Worm (Caenorhabditis elegans): ENCODE results near the gene gfm-1.
"Not testable (repeated sequence)": the region's sequence is repeated elsewhere in the genome, so short reads cannot be mapped to it uniquely, and the experiment has no call there.

The gfm-1 gene

DNA sequence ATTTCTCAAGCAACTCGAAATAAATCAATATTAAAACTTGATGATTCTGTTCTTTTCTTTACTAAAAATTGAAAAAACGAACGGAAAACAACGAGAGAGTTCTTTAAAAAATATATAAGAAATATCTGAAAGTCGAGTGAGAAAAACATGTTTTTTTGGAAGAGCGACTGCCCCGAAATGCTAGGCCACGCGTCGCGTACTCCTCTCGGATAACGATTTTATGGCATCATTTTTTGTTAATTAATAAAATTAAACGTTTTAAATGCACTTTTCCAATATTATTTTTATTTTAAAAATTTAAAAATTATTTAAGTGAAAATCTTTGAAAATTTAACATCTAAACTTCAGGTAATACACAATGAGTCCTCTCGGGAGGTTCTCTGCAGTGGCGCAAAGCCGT is at the start of gene gfm-1:
Gene gfm-1 (plus strand): TSS at position 349 of the 400 bp plus-strand sequence.
- no peak for TF ChIP-seq unc-62 (GFP tag; optimal IDR thresholded peaks at IDR 0.05)

DNA sequence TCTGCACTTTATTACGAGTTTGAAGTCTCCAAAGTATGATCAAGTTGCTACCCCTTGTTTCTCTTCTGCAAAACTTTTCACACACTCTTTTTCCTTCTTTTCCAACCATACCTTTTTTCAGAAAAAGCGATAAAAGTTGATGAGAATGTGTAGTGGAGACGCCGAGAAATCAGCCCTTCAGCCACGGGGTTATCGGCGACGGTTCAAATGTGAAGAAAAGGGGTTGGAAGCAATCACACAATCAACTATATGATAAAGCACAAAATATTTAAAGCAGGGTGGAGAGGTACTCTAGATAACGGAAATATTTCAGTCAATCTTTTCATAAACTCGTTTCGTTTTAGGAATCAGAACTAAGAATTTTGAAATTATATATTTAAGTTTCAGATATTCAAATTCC is 44.2 kb upstream of the gfm-1 start, which contains the start of gene F42G4.5:
Gene F42G4.5 (plus strand): TSS at position 379 of the 400 bp plus-strand sequence.
- no peak for TF ChIP-seq unc-62 (GFP tag; optimal IDR thresholded peaks at IDR 0.05)

DNA sequence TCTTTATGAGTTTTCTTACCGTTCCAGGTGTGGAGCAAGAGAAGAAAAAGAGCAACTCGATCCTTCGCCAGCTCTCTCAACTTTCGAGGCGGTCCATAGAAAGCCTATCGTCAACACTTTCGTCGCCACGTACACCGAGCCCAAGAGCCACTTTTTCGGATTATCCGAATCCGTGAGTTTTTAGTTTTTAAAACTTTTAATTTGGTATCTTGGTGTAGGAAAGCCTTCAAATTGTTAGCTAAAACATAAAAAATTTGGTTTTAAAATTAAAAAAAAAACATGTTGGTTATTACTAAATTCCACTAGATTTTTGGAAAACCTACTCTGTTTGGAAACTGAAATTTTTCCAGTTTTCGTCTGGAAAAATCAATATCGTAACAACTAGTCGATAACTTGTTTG is 43.5 kb upstream of the gfm-1 start:
- TF ChIP-seq unc-62 (GFP tag; optimal IDR thresholded peaks at IDR 0.05) = no peak

DNA sequence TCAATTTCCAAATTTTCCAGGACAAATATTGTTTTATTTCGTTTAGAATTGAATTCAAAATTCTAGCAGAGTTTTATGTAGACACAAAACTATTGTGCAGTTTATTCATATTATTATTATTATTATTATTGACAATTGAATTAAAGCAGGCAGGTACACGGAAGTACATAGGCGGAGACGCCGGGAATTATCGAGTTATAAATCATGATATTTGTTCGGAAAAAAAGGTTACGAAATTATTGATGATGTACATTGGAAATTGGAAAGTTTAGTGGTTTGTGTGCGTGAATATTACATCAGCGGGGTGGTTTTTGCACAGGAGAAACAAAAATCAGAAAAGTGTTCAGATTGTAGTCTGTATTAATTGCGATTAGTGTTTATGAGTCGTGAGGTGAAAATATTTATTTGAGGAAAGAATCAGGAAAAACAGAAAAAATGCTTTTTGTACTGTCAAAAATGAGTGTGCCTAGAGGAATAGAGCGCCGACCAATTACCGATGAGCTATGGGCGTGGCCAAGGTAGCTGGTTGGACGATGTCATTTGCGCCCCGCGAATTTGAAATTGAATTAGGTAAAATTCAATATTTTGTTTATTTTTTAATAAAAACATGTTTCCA is 40.9 kb upstream of the gfm-1 start:
- no peak for TF ChIP-seq unc-62 (GFP tag; optimal IDR thresholded peaks at IDR 0.05)

DNA sequence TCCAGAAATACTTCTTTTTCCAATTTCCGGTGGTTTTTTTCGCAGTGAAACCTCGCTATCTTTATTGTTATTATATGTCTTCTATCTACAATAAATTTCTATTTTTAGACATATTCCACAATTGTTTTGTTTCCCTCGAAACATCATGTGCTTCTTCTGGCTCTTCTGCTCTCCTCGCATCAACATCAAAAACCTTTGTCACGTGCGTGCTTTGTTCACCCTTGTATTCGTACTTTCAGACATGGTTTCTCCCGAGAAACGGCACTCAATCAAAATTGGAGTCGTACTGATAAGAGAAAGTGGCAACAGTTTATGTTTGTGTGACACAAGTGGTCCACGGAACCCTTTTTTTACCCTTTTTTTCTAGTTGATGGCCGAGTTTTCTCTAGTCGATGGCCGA is 39.5 kb upstream of the gfm-1 start:
- no peak for TF ChIP-seq unc-62 (GFP tag; optimal IDR thresholded peaks at IDR 0.05)

DNA sequence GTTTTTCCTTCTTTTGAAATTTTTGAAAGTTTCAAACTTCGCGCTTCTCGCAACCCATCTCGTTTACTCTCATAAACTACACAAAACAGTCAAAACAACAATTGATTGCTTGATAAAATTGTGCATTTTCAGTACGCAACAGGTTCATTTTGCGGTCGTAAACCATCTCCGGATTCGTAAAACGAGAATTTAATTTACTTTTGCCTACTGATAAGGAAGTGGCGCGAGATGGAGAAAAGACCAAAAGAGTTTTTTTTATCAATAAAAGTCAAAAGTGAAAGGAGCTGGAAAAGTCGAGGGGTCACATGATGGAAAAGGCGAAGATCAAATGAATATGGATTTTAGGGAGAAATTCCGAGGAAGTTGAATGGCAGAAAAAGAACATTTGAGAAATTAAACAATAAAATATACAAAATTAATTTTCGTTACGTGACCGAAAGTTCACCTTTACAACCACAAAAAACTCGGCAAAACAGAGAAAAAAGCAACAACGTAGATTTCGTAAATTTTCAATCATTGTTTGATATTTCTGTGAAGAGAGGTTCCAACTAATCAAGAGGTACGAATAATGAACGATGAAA is 38.3 kb upstream of the gfm-1 start, which contains the start of gene F42G4.6:
Gene F42G4.6 (plus strand): TSS at position 531 of the 581 bp plus-strand sequence.
- TF ChIP-seq unc-62 (GFP tag; optimal IDR thresholded peaks at IDR 0.05) = no peak

DNA sequence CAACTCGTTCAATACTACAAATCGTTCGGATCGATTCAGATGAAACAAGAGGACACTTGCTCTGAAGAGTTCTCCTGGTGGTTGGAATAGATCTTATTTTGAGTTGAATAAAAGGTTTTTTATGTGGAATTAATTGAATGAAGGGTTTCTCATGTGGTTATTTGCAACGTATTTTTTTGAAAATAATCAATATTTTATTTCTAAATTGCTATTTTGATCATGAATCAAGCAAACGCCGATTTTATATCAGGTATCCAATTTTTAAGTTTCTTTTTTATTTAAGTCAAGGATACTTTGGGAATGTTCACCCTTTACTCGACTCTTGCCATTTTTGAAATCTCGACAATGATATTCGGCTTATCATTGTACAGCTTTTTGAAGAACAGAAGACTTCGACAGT is 36.7 kb upstream of the gfm-1 start, which contains the start of gene Y81G3A.2:
Gene Y81G3A.2 (plus strand): TSS at position 301 of the 400 bp plus-strand sequence.
- not testable (repeated sequence) for TF ChIP-seq unc-62 (GFP tag; optimal IDR thresholded peaks at IDR 0.05)

DNA sequence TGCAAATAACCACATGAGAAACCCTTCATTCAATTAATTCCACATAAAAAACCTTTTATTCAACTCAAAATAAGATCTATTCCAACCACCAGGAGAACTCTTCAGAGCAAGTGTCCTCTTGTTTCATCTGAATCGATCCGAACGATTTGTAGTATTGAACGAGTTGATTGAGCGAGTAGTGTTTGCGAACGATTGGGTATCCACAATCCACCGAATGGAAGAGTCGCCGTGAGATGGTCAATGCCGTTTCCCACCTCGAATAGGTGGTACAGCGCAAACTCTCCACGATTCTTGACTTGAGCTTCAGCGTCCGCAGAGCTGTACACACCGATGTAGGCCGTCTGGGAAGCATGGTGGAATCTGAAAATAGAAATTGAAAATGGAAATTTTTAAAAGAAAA is 34.9 kb upstream of the gfm-1 start, which contains the start of gene Y81G3A.6:
Gene Y81G3A.6 (minus strand): TSS at position 101 of the 400 bp plus-strand sequence.
- not testable (repeated sequence) for TF ChIP-seq unc-62 (GFP tag; optimal IDR thresholded peaks at IDR 0.05)

DNA sequence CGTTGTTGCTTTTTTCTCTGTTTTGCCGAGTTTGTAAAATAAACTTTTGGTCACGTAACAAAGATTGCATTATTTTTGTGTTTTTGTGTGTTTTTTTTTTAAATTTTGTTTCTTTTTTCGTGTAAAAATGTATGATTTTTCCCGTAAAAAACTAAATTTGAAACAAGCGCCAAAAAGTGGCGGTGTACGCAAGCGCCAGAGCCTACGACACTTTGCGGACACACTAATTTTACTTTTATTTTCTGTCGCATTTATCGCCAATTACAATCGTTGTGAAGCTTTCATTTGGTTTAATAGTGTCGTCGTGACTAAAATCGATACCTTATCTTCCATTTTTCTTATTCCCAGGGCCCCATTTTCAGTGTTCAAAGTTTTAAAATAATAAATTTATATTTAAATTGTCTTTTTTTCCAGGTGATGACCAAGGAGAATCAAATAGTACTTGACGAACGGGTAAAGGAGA is 33.5 kb upstream of the gfm-1 start, which contains the start of the genes Y81G3A.1 and gcn-2:
Gene Y81G3A.1 (minus strand): TSS at position 175 of the 463 bp plus-strand sequence.
Gene gcn-2 (plus strand): TSS at position 413 of the 463 bp plus-strand sequence.
- TF ChIP-seq unc-62 (GFP tag; optimal IDR thresholded peaks at IDR 0.05) = no peak

DNA sequence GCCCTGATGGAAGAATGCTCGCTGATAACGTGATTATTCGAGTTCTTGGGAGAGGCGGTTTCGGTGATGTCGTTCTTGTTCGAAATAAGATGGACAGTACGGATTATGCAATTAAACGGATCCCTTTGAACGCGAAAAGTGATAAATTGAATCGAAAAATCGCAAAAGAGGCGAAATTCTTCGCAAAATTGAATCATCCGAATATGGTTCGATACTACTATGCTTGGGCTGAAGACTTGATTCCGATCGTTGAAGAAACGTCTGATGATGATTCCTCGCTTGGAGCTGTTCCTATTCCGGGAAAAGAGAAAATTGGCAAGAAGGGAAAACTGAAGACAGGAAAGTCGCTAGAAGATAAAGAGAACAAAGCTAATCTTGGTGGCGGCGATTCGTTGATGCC is 31.3 kb upstream of the gfm-1 start:
- TF ChIP-seq unc-62 (GFP tag; optimal IDR thresholded peaks at IDR 0.05) = no peak

DNA sequence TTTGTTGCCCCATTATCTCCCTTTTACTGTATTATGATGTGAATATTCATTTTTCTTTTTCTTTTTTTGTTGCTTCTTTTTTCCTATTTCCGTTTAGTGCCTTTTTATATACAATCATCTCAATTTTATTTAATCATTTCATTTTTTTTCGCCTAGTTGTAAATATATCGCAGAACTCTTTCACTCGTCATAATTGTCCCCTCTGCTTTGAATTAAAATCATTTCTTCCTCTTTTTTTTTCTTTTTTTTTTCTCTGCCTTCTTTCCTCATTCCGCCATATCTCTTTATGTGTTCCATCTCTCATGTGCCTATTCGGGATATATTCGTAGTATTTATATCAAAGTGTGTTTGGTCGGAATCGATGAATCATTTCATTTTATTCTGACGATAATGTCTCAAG is 26.2 kb upstream of the gfm-1 start, which contains the start of gene Y81G3A.4:
Gene Y81G3A.4 (plus strand): TSS at position 301 of the 400 bp plus-strand sequence.
- TF ChIP-seq unc-62 (GFP tag; optimal IDR thresholded peaks at IDR 0.05) = no peak

DNA sequence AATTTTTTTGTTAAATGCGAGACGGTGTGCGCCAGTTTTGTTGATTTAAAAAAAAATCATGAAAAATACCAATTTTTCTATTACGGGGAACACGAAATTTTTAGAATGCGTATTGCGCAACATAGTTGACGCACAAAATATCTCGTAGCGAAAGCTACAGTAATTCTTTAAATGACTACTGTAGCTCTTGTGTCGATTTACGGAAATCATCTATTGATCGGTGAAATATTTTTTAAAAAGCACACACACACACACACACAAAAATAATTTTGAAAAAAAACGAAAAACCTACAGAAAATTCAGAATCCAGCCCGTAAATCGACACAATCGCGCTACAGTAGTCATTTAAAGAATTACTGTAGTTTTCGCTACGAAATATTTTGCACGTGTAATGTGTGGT is 25.4 kb upstream of the gfm-1 start:
- TF ChIP-seq unc-62 (GFP tag; optimal IDR thresholded peaks at IDR 0.05) = no peak

DNA sequence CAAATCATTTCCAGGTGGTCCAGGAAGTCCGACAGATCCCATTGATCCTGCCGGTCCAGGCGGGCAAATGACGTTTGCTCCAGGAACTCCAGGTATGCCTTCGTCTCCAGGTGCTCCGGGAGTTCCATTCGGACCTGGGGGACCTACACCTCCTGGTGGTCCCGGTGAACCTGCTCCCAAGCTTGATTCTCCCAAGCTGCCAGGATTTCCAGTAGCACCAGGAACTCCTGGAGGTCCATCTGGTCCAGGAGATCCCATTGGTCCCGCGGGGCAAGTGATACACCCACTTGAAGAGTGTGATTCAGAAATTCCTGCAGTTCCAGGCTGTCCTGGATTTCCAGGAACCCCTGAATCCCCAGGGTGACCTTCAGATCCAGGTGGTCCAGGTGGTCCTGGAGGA is 20.9 kb upstream of the gfm-1 start:
- no peak for TF ChIP-seq unc-62 (GFP tag; optimal IDR thresholded peaks at IDR 0.05)

DNA sequence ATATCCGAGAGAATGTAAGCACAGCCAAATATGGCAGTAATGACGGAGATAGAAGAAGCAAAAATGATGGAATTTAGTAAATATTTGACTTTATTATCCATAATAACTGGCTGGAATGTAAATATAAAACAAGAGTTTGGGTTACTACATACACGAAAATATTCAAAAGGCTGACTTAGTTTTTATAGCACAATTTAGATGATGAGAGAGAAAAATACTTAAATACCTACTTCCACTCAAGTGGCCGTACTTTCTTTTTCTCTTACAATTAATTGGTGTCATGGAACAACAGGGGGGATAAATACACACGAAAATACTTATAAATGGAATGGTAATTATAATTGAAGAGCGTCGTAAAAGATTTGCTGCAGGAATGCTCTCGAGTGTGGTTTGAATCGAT is 19.1 kb upstream of the gfm-1 start, which contains the start of gene col-86:
Gene col-86 (minus strand): TSS at position 101 of the 400 bp plus-strand sequence.
- no peak for TF ChIP-seq unc-62 (GFP tag; optimal IDR thresholded peaks at IDR 0.05)

DNA sequence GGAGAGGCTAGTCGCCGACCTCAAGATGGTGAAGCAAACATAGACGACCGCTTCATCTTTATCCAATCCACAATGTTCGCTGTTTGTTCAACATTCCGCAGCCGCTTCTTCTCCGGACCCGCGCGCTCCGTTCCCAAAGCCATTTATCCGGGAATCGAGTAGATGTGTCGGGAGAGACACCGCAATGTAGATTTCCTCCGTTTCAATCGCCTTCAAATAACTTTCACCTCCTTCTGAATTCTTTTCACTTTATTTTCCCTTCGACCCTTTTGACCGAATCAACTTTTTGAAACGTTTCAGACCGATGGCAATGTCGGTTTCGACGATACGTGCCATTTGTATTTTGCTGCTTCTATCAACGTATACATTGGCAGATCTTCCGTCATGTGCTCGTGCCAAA is 9.6 kb upstream of the gfm-1 start, which contains the start of gene pqn-32:
Gene pqn-32 (plus strand): TSS at position 301 of the 400 bp plus-strand sequence.
- no peak for TF ChIP-seq unc-62 (GFP tag; optimal IDR thresholded peaks at IDR 0.05)

DNA sequence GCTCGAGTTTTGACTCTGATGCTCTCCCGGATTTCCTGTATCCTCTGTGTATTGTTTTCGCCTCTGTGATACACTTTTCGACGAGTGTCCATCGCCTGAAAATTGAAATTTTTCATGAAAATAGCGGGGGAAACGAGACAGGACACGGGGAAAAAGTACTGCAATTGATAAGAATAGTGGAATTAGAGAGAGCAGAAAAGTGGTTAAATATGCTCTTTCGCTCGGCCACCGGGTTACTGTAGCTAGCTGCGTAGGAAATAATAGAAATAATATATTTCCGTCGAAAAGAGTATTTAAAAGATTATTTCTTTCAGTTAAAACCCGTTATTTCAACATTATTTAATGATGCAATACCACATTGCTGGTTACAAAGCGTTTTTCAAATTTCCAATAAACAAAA is 573 bp upstream of the gfm-1 start, which contains the start of gene rict-1:
Gene rict-1 (minus strand): TSS at position 101 of the 400 bp plus-strand sequence.
- no peak for TF ChIP-seq unc-62 (GFP tag; optimal IDR thresholded peaks at IDR 0.05)

DNA sequence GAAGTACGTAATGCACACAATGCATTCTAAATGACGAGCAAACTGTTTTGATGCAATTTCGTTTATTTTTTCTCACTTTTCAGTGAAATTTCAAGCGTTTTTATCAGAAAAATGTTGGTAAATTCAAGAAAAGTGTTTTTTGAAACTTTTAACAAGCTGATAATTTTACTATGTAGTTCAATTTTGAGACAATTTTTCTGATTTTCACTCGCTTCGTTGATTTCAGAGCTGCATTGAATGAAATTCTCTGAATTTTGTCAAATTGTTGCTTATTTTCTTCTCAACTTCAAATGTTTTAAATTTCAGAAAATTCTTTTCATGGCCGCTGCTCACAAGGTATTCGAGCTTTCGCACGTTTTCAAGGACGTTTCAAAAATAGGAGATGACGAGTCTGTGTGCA is 5.4 kb downstream of the gfm-1 start, which contains the start of gene bath-45:
Gene bath-45 (plus strand): TSS at position 301 of the 400 bp plus-strand sequence.
- no peak for TF ChIP-seq unc-62 (GFP tag; optimal IDR thresholded peaks at IDR 0.05)

Measured in whole organism, dauer.